Fruit fly (Drosophila melanogaster): ENCODE results near the gene GV1.

Gene GV1

dm6 chr3L:1859563-1859962 is 49.2 kb downstream of the GV1 start (continued):
- TF ChIP-seq Dip2 (GFP tag; IDR thresholded peaks at IDR 0.05) (no peak), Hsf (GFP tag; optimal IDR thresholded peaks at IDR 0.05) (no peak), CG17612 (GFP tag; IDR thresholded peaks at IDR 0.05) (no peak), zfh2 (GFP tag; optimal IDR thresholded peaks at IDR 0.05) (no peak), CG12104 (GFP tag; optimal IDR thresholded peaks at IDR 0.05) (peak; percentile 0), Chrac-16 (GFP tag; optimal IDR thresholded peaks at IDR 0.05) (no peak), cwo (GFP tag; optimal IDR thresholded peaks at IDR 0.05) (no peak), luna (GFP tag; optimal IDR thresholded peaks at IDR 0.05) (no peak), Doc3 (GFP tag; IDR thresholded peaks at IDR 0.05; ENCODE audit: partially characterized antibody) (no peak), CG12071 (GFP tag; optimal IDR thresholded peaks at IDR 0.05) (no peak), Dll (GFP tag; IDR thresholded peaks at IDR 0.05; ENCODE audit: partially characterized antibody) (no peak), Dad (GFP tag; optimal IDR thresholded peaks at IDR 0.05) (no peak), rib (GFP tag; IDR thresholded peaks at IDR 0.05) (no peak), Meics (GFP tag; optimal IDR thresholded peaks at IDR 0.05) (peak; percentile 17), CG11093 (GFP tag; IDR thresholded peaks at IDR 0.05) (no peak), fd64A (GFP tag; optimal IDR thresholded peaks at IDR 0.05) (no peak), Fer3 (tag; optimal IDR thresholded peaks at IDR 0.05) (peak; percentile 12), onecut (GFP tag; IDR thresholded peaks at IDR 0.05) (no peak), sqz (GFP tag; optimal IDR thresholded peaks at IDR 0.05) (no peak), CG11456 (GFP tag; IDR thresholded peaks at IDR 0.05) (peak; percentile 43; the same call in 1 of the 3 replicates), zf30C (GFP tag; optimal IDR thresholded peaks at IDR 0.05) (no peak), fru (optimal IDR thresholded peaks at IDR 0.05) (no peak), CG7556 (GFP tag; optimal IDR thresholded peaks at IDR 0.05) (no peak), Opbp (GFP tag; IDR thresholded peaks at IDR 0.05; ENCODE audit: partially characterized antibody) (no peak), Eip74EF (GFP tag; optimal IDR thresholded peaks at IDR 0.05) (peak in 1 of 2 experiments; percentile 21), Lhr (GFP tag; optimal IDR thresholded peaks at IDR 0.05) (no peak), cad (GFP tag; optimal IDR thresholded peaks at IDR 0.05) (no peak), Deaf1 (tag; optimal IDR thresholded peaks at IDR 0.05) (no peak), Asciz (GFP tag; optimal IDR thresholded peaks at IDR 0.05) (peak; percentile 39), CG33557 (GFP tag; optimal IDR thresholded peaks at IDR 0.05) (no peak), sim (GFP tag; IDR thresholded peaks at IDR 0.05) (0 out of 2 replicates have a peak, but pooled peaks have one; percentile 44), Spps (tag; optimal IDR thresholded peaks at IDR 0.05) (no peak), CG8290 (GFP tag; optimal IDR thresholded peaks at IDR 0.05) (no peak), CG8290 (tag; optimal IDR thresholded peaks at IDR 0.05) (no peak), CG3163 (GFP tag; optimal IDR thresholded peaks at IDR 0.05) (no peak), Lpt (GFP tag; optimal IDR thresholded peaks at IDR 0.05) (no peak), Gsc (GFP tag; IDR thresholded peaks at IDR 0.05) (no peak), z (GFP tag; IDR thresholded peaks at IDR 0.05) (0 out of 3 replicates have a peak, but pooled peaks have one; percentile 16), CG3065 (GFP tag; optimal IDR thresholded peaks at IDR 0.05) (no peak), CG14667 (GFP tag; IDR thresholded peaks at IDR 0.05) (no peak), sc (optimal IDR thresholded peaks at IDR 0.05) (no peak), sc (GFP tag; optimal IDR thresholded peaks at IDR 0.05) (no peak), Lim3 (GFP tag; IDR thresholded peaks at IDR 0.05) (no peak), H2.0 (GFP tag; IDR thresholded peaks at IDR 0.05) (no peak), stwl (tag; optimal IDR thresholded peaks at IDR 0.05) (no peak), CG3726 (GFP tag; IDR thresholded peaks at IDR 0.05) (no peak), CG11085 (GFP tag; IDR thresholded peaks at IDR 0.05) (no peak), ftz-f1 (GFP tag; optimal IDR thresholded peaks at IDR 0.05) (no peak), disco-r (GFP tag; optimal IDR thresholded peaks at IDR 0.05) (no peak), lov (optimal IDR thresholded peaks at IDR 0.05) (no peak), lov (GFP tag; IDR thresholded peaks at IDR 0.05) (0 out of 3 replicates have a peak, but pooled peaks have one; percentile 52), kay (GFP tag; optimal IDR thresholded peaks at IDR 0.05) (no peak), CG30020 (tag; optimal IDR thresholded peaks at IDR 0.05) (no peak)
